Worm (Caenorhabditis elegans): Measurements from ENCODE around the gene C25F9.13.

Gene C25F9.13

DNA sequence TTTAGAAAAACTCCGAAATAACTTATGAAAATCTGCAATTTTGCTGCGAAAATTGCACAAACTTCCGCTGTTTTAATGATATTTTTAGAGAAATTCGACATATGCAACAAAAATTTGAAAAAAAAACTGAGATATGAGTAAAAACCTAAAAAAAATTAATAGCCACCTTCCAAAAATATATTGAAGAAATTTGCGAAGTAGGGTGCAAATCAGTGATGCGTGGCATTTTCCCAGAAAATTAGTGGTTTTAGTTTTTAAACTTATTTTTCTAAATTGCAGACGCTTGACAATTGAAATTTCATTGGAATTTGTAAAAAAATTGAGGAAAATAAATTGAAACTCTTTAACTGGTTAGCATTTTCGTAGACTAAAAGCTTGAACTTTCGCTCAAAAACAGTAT, at the start of gene C25F9.13:
Gene C25F9.13, minus strand, starts transcription at position 101 of the 400 bp plus-strand sequence.
- TF ChIP-seq snpc-3.4 (tag; optimal IDR thresholded peaks at IDR 0.05) (no peak), ceh-27 (GFP tag; optimal IDR thresholded peaks at IDR 0.05) (no peak), egl-44 (GFP tag; IDR thresholded peaks at IDR 0.05) (no peak), madf-3 (GFP tag; IDR thresholded peaks at IDR 0.05) (no peak), pbrm-1 (GFP tag; IDR thresholded peaks at IDR 0.05) (no peak), B0261.1 (tag; optimal IDR thresholded peaks at IDR 0.05) (no peak), F23B12.7 (tag; optimal IDR thresholded peaks at IDR 0.05; ENCODE audit: insufficient read depth) (no peak), die-1 (tag; optimal IDR thresholded peaks at IDR 0.05) (no peak), attf-5 (GFP tag; optimal IDR thresholded peaks at IDR 0.05) (no peak), repo-1 (tag; optimal IDR thresholded peaks at IDR 0.05) (no peak), mes-4 (tag; optimal IDR thresholded peaks at IDR 0.05) (no peak), dox-1 (GFP tag; IDR thresholded peaks at IDR 0.05) (no peak), nhr-179 (tag; optimal IDR thresholded peaks at IDR 0.05) (no peak), fkh-3 (tag; optimal IDR thresholded peaks at IDR 0.05) (no peak), K11D2.4 (GFP tag; IDR thresholded peaks at IDR 0.05) (no peak), ztf-18 (tag; optimal IDR thresholded peaks at IDR 0.05) (no peak), F10E7.11 (tag; optimal IDR thresholded peaks at IDR 0.05) (no peak)

DNA sequence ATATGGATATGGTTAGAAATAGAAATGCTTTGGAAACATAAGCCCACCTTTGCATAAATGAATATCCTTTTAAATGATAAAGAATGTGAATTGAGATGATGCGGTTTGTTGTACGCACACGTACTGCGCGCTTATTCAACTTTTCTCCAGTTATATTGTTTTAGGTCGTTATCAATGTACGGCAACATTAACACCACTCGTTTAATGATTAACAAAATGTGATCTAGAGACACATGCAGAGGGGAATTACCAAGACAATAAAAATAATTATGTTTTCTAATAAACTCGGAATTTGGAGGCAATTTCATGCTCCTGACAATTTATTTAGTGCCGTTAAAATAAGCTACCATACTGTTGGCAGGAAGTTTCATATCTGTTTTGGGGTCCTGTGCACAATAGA, 46.7 kb upstream of the C25F9.13 start, which contains the start of gene M04C3.1:
Gene M04C3.1, minus strand, starts transcription at position 164 of the 400 bp plus-strand sequence.
- TF ChIP-seq madf-10 (tag; optimal IDR thresholded peaks at IDR 0.05) (no peak), nhr-80 (tag; optimal IDR thresholded peaks at IDR 0.05) (peak; percentile 23), K11D2.4 (GFP tag; IDR thresholded peaks at IDR 0.05) (no peak), C17E4.6 (GFP tag; IDR thresholded peaks at IDR 0.05) (no peak)

DNA sequence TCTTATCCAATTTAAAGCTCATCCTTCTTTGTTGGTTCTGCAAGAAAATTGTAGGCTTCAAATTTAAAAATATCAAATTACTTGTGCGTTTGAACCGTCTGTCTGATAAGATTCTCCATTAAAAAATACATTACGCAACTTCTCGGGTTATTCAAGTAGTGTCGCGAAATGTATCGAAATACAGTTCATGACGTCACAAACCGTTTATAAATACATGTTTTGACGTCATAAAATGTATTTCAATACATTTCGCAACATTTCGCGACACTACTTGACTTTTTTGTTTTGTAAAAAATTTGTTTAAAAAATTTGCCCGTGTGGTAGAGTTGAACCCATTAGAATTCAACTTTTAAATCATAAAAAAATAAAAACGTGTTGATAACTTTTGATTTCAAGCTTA, 44.8 kb upstream of the C25F9.13 start:
- TF ChIP-seq snpc-1.1 (tag; optimal IDR thresholded peaks at IDR 0.05; ENCODE audit: insufficient read depth) (no peak), nhr-80 (tag; optimal IDR thresholded peaks at IDR 0.05) (no peak), cebp-1 (GFP tag; IDR thresholded peaks at IDR 0.05) (peak; percentile 36; the same call in 1 of the 2 replicates), cebp-1 (tag; optimal IDR thresholded peaks at IDR 0.05) (peak; percentile 88), unc-62 (GFP tag; optimal IDR thresholded peaks at IDR 0.05) (peak; percentile 3)

DNA sequence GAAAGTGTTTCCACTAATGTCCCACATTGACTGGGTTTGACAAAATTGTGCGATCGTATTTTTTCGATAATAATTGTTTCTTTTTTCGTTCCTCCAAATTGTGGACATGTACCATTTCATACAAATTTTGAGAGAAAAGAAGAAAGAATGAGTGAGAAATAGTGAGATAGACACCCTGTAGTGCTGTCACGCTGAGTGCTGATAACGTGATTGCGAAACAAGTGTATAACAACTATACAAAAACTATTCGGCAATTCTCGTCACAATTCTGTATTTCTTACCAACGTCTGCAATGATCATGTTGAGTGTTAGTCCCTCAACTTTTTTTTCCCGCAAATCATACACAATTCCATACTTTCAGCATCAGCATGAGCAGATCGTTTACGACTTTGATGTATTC, 37.5 kb upstream of the C25F9.13 start, which contains the start of gene C25F9.14:
Gene C25F9.14, plus strand, starts transcription at position 178 of the 400 bp plus-strand sequence.
- TF ChIP-seq cebp-1 (GFP tag; IDR thresholded peaks at IDR 0.05) (peak; percentile 51; the same call in 1 of the 2 replicates), cebp-1 (tag; optimal IDR thresholded peaks at IDR 0.05) (peak; percentile 80), nhr-80 (tag; optimal IDR thresholded peaks at IDR 0.05) (peak; percentile 51), dpff-1 (tag; optimal IDR thresholded peaks at IDR 0.05) (no peak)

DNA sequence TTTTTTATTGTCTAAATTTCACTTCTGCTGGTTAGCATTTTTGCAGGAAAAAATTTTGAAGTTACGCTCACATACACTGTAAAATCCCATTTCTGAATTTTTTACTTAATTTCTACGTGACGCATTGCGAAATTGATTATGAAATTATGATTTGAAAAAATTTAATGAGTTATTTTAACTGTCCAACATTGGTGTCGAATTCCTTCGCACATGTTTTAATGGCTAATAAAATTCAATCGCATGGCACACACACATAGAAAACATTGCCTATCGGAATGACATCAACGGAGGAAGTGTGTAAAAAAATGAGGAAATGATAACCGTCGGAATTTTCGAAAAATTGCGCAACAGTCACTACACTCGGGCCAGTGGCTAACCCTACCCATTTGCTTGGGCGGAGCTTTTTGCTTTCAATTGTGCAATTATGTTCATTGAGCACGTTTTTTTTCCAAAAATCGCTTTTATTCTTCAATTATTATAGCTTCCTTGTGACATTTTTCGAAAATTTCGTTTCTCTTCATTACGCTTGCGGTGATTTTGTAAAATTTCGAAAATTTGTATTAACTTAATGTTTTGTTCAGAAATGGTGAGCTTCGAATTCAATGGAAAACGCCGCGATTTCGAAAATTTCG, 35.1 kb upstream of the C25F9.13 start, which contains the start of gene C25F9.16:
Gene C25F9.16, plus strand, starts transcription at position 582 of the 632 bp plus-strand sequence.
- no peak for TF ChIP-seq Y95B8A.8 (GFP tag; IDR thresholded peaks at IDR 0.05)
- TF ChIP-seq ztf-26 (tag; optimal IDR thresholded peaks at IDR 0.05) = no peak
- peak; percentile 61; the same call in 1 of the 2 replicates for TF ChIP-seq cebp-1 (GFP tag; IDR thresholded peaks at IDR 0.05)
- TF ChIP-seq cebp-1 (tag; optimal IDR thresholded peaks at IDR 0.05) = peak; percentile 72
- TF ChIP-seq hmg-1.2 (GFP tag; IDR thresholded peaks at IDR 0.05) = no peak
- TF ChIP-seq him-1 (tag; optimal IDR thresholded peaks at IDR 0.05) = no peak
- no peak for TF ChIP-seq aptf-2 (GFP tag; conservative IDR thresholded peaks at IDR 0.05)
- TF ChIP-seq nhr-80 (tag; optimal IDR thresholded peaks at IDR 0.05) = no peak

Measured in whole organism, young adult.